Worm (Caenorhabditis elegans) whole organism, L4 larva: ENCODE data around the gene R07E5.5.

ENCODE experiments used
- ceh-62 ChIP-seq: sonication (generic microtip); optimal IDR thresholded peaks from 2 replicates; lab custom pipeline; 2017; ENCODE audit warnings: missing biosample characterization, missing genetic modification characterization
- hlh-30 ChIP-seq: sonication (generic microtip); optimal IDR thresholded peaks from 2 replicates; lab custom pipeline; 2017; ENCODE audit warnings: antibody characterized with exemption, mild to moderate bottlenecking, missing genetic modification characterization, missing compliant biosample characterization; ENCODE audit not compliant: insufficient read depth
- pqm-1 ChIP-seq: sonication (generic microtip); optimal IDR thresholded peaks from 2 replicates; lab custom pipeline; 2017; ENCODE audit warnings: missing biosample characterization, missing genetic modification characterization

DNA sequence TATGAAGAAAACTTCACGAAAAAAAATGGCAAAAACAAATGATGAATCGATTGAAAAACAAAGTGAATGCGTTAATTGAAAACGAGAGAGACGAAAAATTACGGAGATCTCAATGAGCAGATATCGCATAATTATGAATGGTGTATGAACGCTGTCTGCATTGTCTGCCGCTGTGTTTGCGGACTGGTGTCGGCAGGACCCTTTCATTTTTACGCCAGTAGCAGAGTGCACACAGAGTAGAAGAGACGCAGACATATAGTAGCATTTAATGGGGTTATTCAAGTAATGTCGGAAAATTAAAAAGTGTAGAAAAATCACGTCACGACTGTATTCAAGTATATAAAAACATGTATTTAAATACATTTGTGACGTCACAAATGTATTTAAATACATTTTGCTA, 16.4 kb upstream of the R07E5.5 start:
- TF ChIP-seq hlh-30 (no peak), pqm-1 (no peak), ceh-62 (tag; lab: Kevin White, UChicago) (no peak)
